Fruit fly (Drosophila melanogaster) whole organism: ENCODE data around the gene CG2991.

Experiments used
- CG8478 ChIP-seq: fragments of >200 bp; optimal IDR thresholded peaks from 2 replicates; lab custom pipeline; 2018; ENCODE audit warnings: inconsistent platforms
- Dll ChIP-seq: fragments of >200 bp; optimal IDR thresholded peaks from 2 replicates; lab custom pipeline; 2017
- EcR ChIP-seq, 2 experiments: fragments of >200 bp; optimal IDR thresholded peaks; 2 replicates each; lab custom pipeline; 2017; ENCODE audit warnings: missing biosample characterization in 2 of 2, missing genetic modification characterization in 2 of 2, missing genetic modification reagents in 2 of 2
- pan ChIP-seq: fragments of >200 bp; optimal IDR thresholded peaks from 2 replicates; lab custom pipeline; 2017
- psq ChIP-seq: fragments of >200 bp; optimal IDR thresholded peaks from 2 replicates; lab custom pipeline; 2017
- usp ChIP-seq: fragments of >200 bp; optimal IDR thresholded peaks from 2 replicates; lab custom pipeline; 2017; ENCODE audit warnings: missing biosample characterization, missing genetic modification characterization, mixed read lengths

The CG2991 gene

DNA sequence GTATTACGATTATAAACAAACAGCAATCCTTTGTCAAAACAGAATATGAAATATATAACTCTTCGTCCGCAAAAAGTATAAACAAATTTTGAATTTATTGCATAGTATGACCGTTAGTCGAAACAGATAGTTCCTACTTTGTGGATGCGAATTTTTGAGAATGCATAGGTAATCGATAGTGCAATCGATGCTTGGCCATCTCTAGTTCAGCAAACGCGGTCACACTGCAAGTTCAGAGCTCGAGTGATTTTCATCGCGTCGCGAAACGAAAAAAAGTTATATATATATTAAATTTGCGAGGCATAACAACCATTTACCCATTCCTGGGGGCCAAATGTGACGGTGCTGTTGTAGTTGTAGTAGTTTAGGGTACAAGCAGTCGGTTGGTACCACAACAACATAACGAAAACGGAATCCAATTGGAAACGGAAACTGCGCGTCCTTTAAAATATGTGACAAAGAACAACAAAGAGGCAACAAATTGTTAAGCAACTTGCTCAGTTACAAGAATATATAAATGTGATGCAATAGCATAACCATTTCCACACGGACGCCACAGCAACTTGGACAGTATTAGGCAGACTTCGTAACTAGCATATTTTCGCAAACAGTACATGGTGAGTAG lies at the start of gene CG2991:
TSS of gene CG2991 (plus strand) at position 205 of the 625 bp plus-strand sequence.
- TF ChIP-seq pan (lab: Kevin White, UChicago) (peak; percentile 18), Dll (lab: Kevin White, UChicago) (no peak)

DNA sequence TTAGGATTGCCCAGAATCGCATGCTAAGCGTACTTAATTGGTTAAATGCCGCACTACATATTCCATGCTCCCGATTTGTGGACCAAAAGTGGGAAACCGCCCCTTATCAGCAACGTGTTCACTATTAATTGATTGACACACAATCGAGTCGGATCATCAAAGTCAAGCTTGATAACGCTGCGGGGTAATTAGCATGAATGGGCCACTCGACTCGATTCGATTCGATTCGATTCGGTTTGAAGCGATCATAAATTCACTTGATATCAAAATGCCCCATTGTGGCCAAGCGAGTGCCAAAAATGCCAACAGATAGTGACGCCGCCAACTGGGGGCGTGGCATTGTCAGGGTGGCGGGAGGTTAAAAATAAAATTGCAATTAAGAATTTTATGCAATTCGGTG lies 49.4 kb upstream of the CG2991 start:
- no peak for TF ChIP-seq Dll (lab: Kevin White, UChicago)
- TF ChIP-seq EcR (GFP tag; optimal IDR thresholded peaks at IDR 0.05; lab: Kevin White, UChicago), result no peak
- TF ChIP-seq CG8478 (lab: Kevin White, UChicago), result no peak
- no peak for TF ChIP-seq psq (lab: Kevin White, UChicago)
- no peak for TF ChIP-seq usp (GFP tag; lab: Kevin White, UChicago)
- no peak for TF ChIP-seq pan (lab: Kevin White, UChicago)

DNA sequence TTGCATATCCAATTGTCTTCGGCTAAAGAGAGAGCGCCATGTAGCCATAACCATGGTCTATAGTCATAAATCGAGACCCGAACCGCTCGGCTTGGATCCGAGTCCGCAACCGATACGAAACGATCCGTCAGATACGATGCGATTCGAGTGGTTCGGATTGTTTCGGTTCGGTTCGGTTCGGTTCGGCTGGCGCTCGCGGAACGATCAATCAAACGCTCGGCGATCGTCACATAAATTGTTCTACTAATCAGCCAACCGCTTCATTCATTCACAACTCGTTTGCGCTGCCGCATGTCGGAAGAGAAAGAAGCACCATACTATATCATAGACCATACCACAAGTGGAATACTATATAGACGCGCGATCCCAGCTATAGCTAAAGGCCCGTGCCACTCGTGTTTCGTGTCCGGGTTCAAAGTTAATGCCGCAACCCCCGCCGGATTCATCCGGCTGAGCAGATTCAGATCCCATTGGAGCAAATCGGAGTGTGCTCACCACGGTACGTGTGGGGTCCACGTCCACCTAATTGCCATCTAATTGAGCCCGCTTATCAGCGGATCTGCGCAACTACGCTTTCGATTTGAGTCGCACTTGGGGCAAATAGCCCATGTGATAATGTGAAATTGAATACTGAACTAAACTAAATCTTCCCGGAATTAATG lies 48.8 kb upstream of the CG2991 start:
- TF ChIP-seq pan (lab: Kevin White, UChicago) (no peak), usp (GFP tag; lab: Kevin White, UChicago) (no peak), EcR (GFP tag; optimal IDR thresholded peaks at IDR 0.05; lab: Kevin White, UChicago) (no peak), psq (lab: Kevin White, UChicago) (no peak), Dll (lab: Kevin White, UChicago) (no peak), CG8478 (lab: Kevin White, UChicago) (no peak)

- no peak for TF ChIP-seq usp (GFP tag; lab: Kevin White, UChicago)
- TF ChIP-seq psq (lab: Kevin White, UChicago), result no peak
- TF ChIP-seq pan (lab: Kevin White, UChicago), result no peak
- TF ChIP-seq Dll (lab: Kevin White, UChicago), result no peak
- no peak for TF ChIP-seq CG8478 (lab: Kevin White, UChicago)
- TF ChIP-seq EcR (GFP tag; optimal IDR thresholded peaks at IDR 0.05; lab: Kevin White, UChicago), result no peak
Measured at dm6 chr2L:2810831-2811230, 46.1 kb upstream of the CG2991 start.

- TF ChIP-seq pan (lab: Kevin White, UChicago), result no peak
- TF ChIP-seq psq (lab: Kevin White, UChicago), result no peak
- no peak for TF ChIP-seq usp (GFP tag; lab: Kevin White, UChicago)
- TF ChIP-seq CG8478 (lab: Kevin White, UChicago), result no peak
Measured at dm6 chr2L:2812137-2812536, 44.8 kb upstream of the CG2991 start, which contains the start of gene CG2964. CG2964 (plus strand) TSS chr2L:2812437.

DNA sequence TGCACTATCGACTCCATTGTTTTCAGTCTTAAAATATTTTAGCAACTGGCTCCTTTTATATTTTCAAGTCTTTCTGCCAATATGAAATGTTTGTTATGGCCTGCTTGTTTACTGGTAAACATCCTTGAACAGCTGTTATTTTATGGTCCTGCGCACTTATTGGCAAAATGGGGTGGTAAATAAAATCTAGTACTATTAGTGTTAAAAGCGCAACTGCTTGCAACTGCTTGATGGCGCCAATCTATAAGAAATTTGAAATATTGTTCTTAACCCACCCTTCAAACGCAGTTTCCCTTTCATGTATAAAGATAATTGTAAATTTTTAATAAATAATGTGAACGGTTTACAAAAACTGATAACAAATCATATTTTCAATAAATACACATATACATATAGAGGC lies 41.3 kb upstream of the CG2991 start, which contains the start of gene G6P:
TSS of gene G6P (minus strand) at position 88 of the 400 bp plus-strand sequence.
- TF ChIP-seq Dll (lab: Kevin White, UChicago), result no peak

dm6 chr2L:2825406-2825805 lies 31.6 kb upstream of the CG2991 start, which contains the start of gene CG3123:
CG3123 (minus strand) TSS chr2L:2825506.
- TF ChIP-seq usp (GFP tag; lab: Kevin White, UChicago) (no peak), psq (lab: Kevin White, UChicago) (no peak), Dll (lab: Kevin White, UChicago) (no peak), pan (lab: Kevin White, UChicago) (no peak), EcR (GFP tag; optimal IDR thresholded peaks at IDR 0.05; lab: Kevin White, UChicago) (no peak), CG8478 (lab: Kevin White, UChicago) (no peak)

DNA sequence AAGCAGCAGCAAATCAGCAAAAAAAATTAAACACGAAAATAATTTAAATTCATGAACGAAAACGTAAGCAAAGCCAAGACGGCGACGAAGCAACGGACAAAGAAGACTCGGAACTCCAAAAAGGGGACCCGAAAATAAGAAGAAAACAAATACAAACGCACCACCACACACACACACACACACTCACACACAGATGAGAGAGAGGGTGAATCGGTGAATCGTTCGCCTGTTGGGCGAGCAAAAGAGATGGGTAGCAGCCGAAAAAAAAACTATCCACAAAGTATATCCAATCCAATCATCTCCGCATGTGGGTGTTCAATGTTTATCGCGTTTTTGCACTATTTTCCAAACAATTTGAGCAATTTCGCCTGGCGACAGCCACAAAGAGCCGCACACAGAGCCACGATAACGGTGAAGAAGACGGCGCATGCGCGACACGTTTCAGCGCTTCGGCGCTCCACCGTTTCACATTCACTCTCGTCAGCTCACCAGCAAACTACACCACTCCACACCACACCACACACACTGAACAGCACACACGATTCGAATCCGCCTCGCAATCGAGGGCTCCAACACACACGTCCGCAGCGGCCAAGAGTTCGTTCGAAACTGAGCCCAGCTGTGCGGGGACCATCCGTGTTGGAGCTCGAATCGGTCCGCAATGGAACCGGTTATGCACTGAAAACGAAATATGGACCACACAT lies 27.2 kb upstream of the CG2991 start, which contains the start of gene Duox:
TSS of gene Duox (minus strand) at position 612 of the 704 bp plus-strand sequence.
- TF ChIP-seq Dll (lab: Kevin White, UChicago) (no peak), psq (lab: Kevin White, UChicago) (no peak), CG8478 (lab: Kevin White, UChicago) (no peak), usp (GFP tag; lab: Kevin White, UChicago) (no peak), pan (lab: Kevin White, UChicago) (no peak), EcR (GFP tag; optimal IDR thresholded peaks at IDR 0.05; lab: Kevin White, UChicago) (no peak)

- no peak for TF ChIP-seq CG8478 (lab: Kevin White, UChicago)
- peak; percentile 36 for TF ChIP-seq Dll (lab: Kevin White, UChicago)
Measured at dm6 chr2L:2830341-2830800, 26.6 kb upstream of the CG2991 start.

- TF ChIP-seq Dll (lab: Kevin White, UChicago), result no peak
- TF ChIP-seq EcR (GFP tag; optimal IDR thresholded peaks at IDR 0.05; lab: Kevin White, UChicago), result no peak
- TF ChIP-seq usp (GFP tag; lab: Kevin White, UChicago), result no peak
- no peak for TF ChIP-seq psq (lab: Kevin White, UChicago)
- no peak for TF ChIP-seq CG8478 (lab: Kevin White, UChicago)
- TF ChIP-seq pan (lab: Kevin White, UChicago), result no peak
Measured at dm6 chr2L:2837742-2838461, 19.1 kb upstream of the CG2991 start, which contains the start of the genes CG3119 and Cpr23B. CG3119 (minus strand) TSS chr2L:2837833. Cpr23B (plus strand) TSS chr2L:2838411.

DNA sequence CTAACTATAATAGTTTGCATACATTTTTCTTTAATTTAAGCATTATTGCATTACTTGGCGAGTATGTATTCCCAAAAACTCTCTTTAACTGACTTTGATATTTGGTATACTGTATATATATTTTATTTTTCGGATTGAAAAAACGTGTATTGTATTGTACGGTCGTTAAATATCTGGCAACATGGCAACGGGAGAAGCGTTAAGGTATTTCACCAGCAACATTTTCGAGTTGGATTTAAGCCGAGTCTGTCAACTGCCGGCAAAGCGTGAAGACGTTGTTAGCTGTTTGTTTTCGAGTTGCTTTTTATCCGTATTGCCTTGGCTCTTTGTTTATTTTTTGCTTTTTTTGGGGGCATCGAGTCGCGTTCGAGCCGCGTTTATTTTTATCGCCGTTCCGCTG lies 17.1 kb upstream of the CG2991 start, which contains the start of gene CG2975:
TSS of gene CG2975 (plus strand) at position 275 of the 400 bp plus-strand sequence.
- no peak for TF ChIP-seq CG8478 (lab: Kevin White, UChicago)
- no peak for TF ChIP-seq psq (lab: Kevin White, UChicago)
- TF ChIP-seq Dll (lab: Kevin White, UChicago), result no peak
- TF ChIP-seq usp (GFP tag; lab: Kevin White, UChicago), result no peak
